Fruit fly (Drosophila melanogaster): ENCODE measurements around the gene CG17129.

Gene CG17129

dm6 chr3L:645426-646036 lies 34.6 kb downstream of the CG17129 start (continued):
- TF ChIP-seq CkIIα-i1 (GFP tag; IDR thresholded peaks at IDR 0.05) (no peak), grn (GFP tag; optimal IDR thresholded peaks at IDR 0.05) (no peak), CG1024 (GFP tag; IDR thresholded peaks at IDR 0.05) (no peak), CG7928 (GFP tag; optimal IDR thresholded peaks at IDR 0.05) (no peak), otp (GFP tag; IDR thresholded peaks at IDR 0.05) (0 out of 3 replicates have a peak, but pooled peaks have one; percentile 37), Elba2 (GFP tag; optimal IDR thresholded peaks at IDR 0.05) (no peak), CG31224 (GFP tag; IDR thresholded peaks at IDR 0.05) (no peak), Spps (tag; optimal IDR thresholded peaks at IDR 0.05) (no peak), mam (GFP tag; optimal IDR thresholded peaks at IDR 0.05) (no peak), CG14050 (GFP tag; IDR thresholded peaks at IDR 0.05) (no peak), CG32532 (GFP tag; IDR thresholded peaks at IDR 0.05) (0 out of 2 replicates have a peak, but pooled peaks have one; percentile 10), hkb (optimal IDR thresholded peaks at IDR 0.05) (no peak), hkb (GFP tag; IDR thresholded peaks at IDR 0.05) (0 out of 2 replicates have a peak, but pooled peaks have one; percentile 11), Sox100B (GFP tag; optimal IDR thresholded peaks at IDR 0.05) (no peak), mld (GFP tag; IDR thresholded peaks at IDR 0.05; ENCODE audit: partially characterized antibody) (no peak), CG11560 (tag; IDR thresholded peaks at IDR 0.05) (no peak), CG14441 (GFP tag; IDR thresholded peaks at IDR 0.05) (no peak), D19B (GFP tag; optimal IDR thresholded peaks at IDR 0.05) (no peak), peb (GFP tag; IDR thresholded peaks at IDR 0.05) (no peak)

dm6 chr3L:644111-644718 lies 35.9 kb downstream of the CG17129 start:
- no peak for TF ChIP-seq amos (GFP tag; IDR thresholded peaks at IDR 0.05; ENCODE audit: partially characterized antibody)
- peak; percentile 78 for TF ChIP-seq fd64A (GFP tag; optimal IDR thresholded peaks at IDR 0.05)
- no peak for TF ChIP-seq pros (GFP tag; optimal IDR thresholded peaks at IDR 0.05)
- TF ChIP-seq pzg (GFP tag; optimal IDR thresholded peaks at IDR 0.05), result no peak
- peak; percentile 69 for TF ChIP-seq CG4854 (GFP tag; optimal IDR thresholded peaks at IDR 0.05)
- peak; percentile 40; the same call in 1 of the 2 replicates for TF ChIP-seq CG4404 (GFP tag; IDR thresholded peaks at IDR 0.05)
- peak; percentile 82 for TF ChIP-seq CG11247 (GFP tag; IDR thresholded peaks at IDR 0.05)
- no peak for TF ChIP-seq ftz-f1 (GFP tag; optimal IDR thresholded peaks at IDR 0.05)
- TF ChIP-seq Oaz (GFP tag; IDR thresholded peaks at IDR 0.05), result peak; percentile 78
- no peak; the same call in 2 of the 3 replicates for TF ChIP-seq CG6175 (GFP tag; IDR thresholded peaks at IDR 0.05)
- peak; percentile 83 for TF ChIP-seq slbo (GFP tag; IDR thresholded peaks at IDR 0.05)
- peak; percentile 52 for TF ChIP-seq Deaf1 (tag; optimal IDR thresholded peaks at IDR 0.05)
- peak; percentile 81 for TF ChIP-seq CG14667 (GFP tag; IDR thresholded peaks at IDR 0.05)
- peak; percentile 89 for TF ChIP-seq CG30403 (GFP tag; optimal IDR thresholded peaks at IDR 0.05)
- peak; percentile 49 for TF ChIP-seq CG10321 (GFP tag; IDR thresholded peaks at IDR 0.05)
- peak; percentile 77 for TF ChIP-seq CG6813 (GFP tag; optimal IDR thresholded peaks at IDR 0.05)
- TF ChIP-seq row (GFP tag; IDR thresholded peaks at IDR 0.05), result peak; percentile 88
- TF ChIP-seq CG17385 (GFP tag; optimal IDR thresholded peaks at IDR 0.05), result peak; percentile 79
- TF ChIP-seq so (GFP tag; IDR thresholded peaks at IDR 0.05), result peak; percentile 91
- TF ChIP-seq B-H2 (GFP tag; optimal IDR thresholded peaks at IDR 0.05), result no peak
- peak; percentile 82 for TF ChIP-seq CG13624 (GFP tag; optimal IDR thresholded peaks at IDR 0.05)
- peak; percentile 88 for TF ChIP-seq slp2 (GFP tag; optimal IDR thresholded peaks at IDR 0.05)
- peak; percentile 73 for TF ChIP-seq CHES-1-like (GFP tag; optimal IDR thresholded peaks at IDR 0.05)
- no peak for TF ChIP-seq CG9797 (GFP tag; optimal IDR thresholded peaks at IDR 0.05)
- TF ChIP-seq yki (optimal IDR thresholded peaks at IDR 0.05), result no peak
- peak; percentile 33 for TF ChIP-seq CG30020 (tag; optimal IDR thresholded peaks at IDR 0.05)
- TF ChIP-seq CG18262 (tag; optimal IDR thresholded peaks at IDR 0.05), result peak; percentile 87
- TF ChIP-seq Vsx1 (GFP tag; optimal IDR thresholded peaks at IDR 0.05), result peak; percentile 75
- TF ChIP-seq phol (tag; optimal IDR thresholded peaks at IDR 0.05), result peak; percentile 89
- peak; percentile 72 for TF ChIP-seq crc (GFP tag; optimal IDR thresholded peaks at IDR 0.05)
- TF ChIP-seq CG13296 (GFP tag; optimal IDR thresholded peaks at IDR 0.05), result peak; percentile 64
- TF ChIP-seq gro (GFP tag; optimal IDR thresholded peaks at IDR 0.05), result peak; percentile 46
- peak; percentile 33; the same call in 1 of the 2 replicates for TF ChIP-seq CkIIα-i1 (GFP tag; IDR thresholded peaks at IDR 0.05)
